Fruit fly (Drosophila melanogaster): ENCODE results near the gene CG13083.

CG13083 gene

DNA sequence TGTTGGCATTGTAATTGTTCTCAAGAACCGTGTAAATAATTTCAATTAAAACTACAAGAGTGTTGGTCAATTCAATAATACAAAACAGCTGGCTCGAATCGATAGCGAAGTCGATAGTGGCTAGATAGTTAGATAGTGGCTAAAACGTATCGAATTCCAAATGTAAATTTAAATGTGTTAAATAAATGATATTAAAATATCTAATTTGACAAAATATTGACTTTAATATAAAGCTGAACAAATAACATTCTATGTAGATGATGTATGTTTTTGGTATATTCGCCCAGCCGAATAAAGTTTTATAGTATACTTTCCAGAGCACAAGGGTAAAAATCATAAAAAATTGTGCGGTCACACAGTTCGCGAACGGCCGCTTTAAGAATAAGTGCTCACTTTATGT, 39.0 kb downstream of the CG13083 start, which contains the start of the genes Dpm1 and CG10137 (continued):
- TF ChIP-seq CG12659 (GFP tag; optimal IDR thresholded peaks at IDR 0.05), result peak; percentile 82
- peak; percentile 48 for TF ChIP-seq sens (GFP tag)
- peak; percentile 55 for TF ChIP-seq Dp (GFP tag; optimal IDR thresholded peaks at IDR 0.05)
- TF ChIP-seq Lhr (GFP tag; optimal IDR thresholded peaks at IDR 0.05), result peak; percentile 70
- no peak for TF ChIP-seq z (GFP tag; IDR thresholded peaks at IDR 0.05)
- TF ChIP-seq sna (GFP tag; IDR thresholded peaks at IDR 0.05; ENCODE audit: partially characterized antibody), result peak; percentile 49; the same call in 1 of the 2 replicates
- TF ChIP-seq nom (GFP tag; optimal IDR thresholded peaks at IDR 0.05), result no peak
- peak; percentile 52; the same call in 2 of the 3 replicates for TF ChIP-seq CG16813 (GFP tag; IDR thresholded peaks at IDR 0.05; ENCODE audit: partially characterized antibody)
- TF ChIP-seq Deaf1 (tag; optimal IDR thresholded peaks at IDR 0.05), result peak; percentile 10
- no peak for TF ChIP-seq maf-S (GFP tag; optimal IDR thresholded peaks at IDR 0.05)
- TF ChIP-seq tup (GFP tag; optimal IDR thresholded peaks at IDR 0.05), result no peak
- TF ChIP-seq CG18262 (tag; optimal IDR thresholded peaks at IDR 0.05), result peak; percentile 1
- no peak for TF ChIP-seq CG12071 (GFP tag; optimal IDR thresholded peaks at IDR 0.05)
- TF ChIP-seq inv (GFP tag; IDR thresholded peaks at IDR 0.05; ENCODE audit: partially characterized antibody), result peak; percentile 40; the same call in 1 of the 2 replicates
- no peak for TF ChIP-seq nerfin-2 (GFP tag; IDR thresholded peaks at IDR 0.05; ENCODE audit: partially characterized antibody)
- no peak for TF ChIP-seq ase (GFP tag; IDR thresholded peaks at IDR 0.05)
- no peak for TF ChIP-seq ssp (GFP tag; IDR thresholded peaks at IDR 0.05)
- no peak for TF ChIP-seq CG10209 (GFP tag; optimal IDR thresholded peaks at IDR 0.05)
- peak; percentile 12 for TF ChIP-seq CG10147 (GFP tag; optimal IDR thresholded peaks at IDR 0.05)
- peak; percentile 62 for TF ChIP-seq Dref (GFP tag; IDR thresholded peaks at IDR 0.05)
- peak; percentile 68 for TF ChIP-seq trem (tag; optimal IDR thresholded peaks at IDR 0.05)
- no peak for TF ChIP-seq CG13424 (tag; optimal IDR thresholded peaks at IDR 0.05)
- TF ChIP-seq zf30C (GFP tag; optimal IDR thresholded peaks at IDR 0.05), result no peak
- peak; percentile 35 for TF ChIP-seq Sry-δ (GFP tag; optimal IDR thresholded peaks at IDR 0.05)
- no peak for TF ChIP-seq hb (GFP tag; IDR thresholded peaks at IDR 0.05; ENCODE audit: partially characterized antibody)
- TF ChIP-seq CG4404 (GFP tag; IDR thresholded peaks at IDR 0.05), result no peak
- TF ChIP-seq row (GFP tag; IDR thresholded peaks at IDR 0.05), result no peak; the same call in 2 of the 3 replicates
- peak; percentile 82 for TF ChIP-seq BEAF-32 (GFP tag; optimal IDR thresholded peaks at IDR 0.05)
- peak; percentile 69 for TF ChIP-seq bbx (GFP tag; IDR thresholded peaks at IDR 0.05; ENCODE audit: partially characterized antibody)
- TF ChIP-seq zen2 (GFP tag; IDR thresholded peaks at IDR 0.05; ENCODE audit: partially characterized antibody), result peak; percentile 53; the same call in 1 of the 3 replicates
- peak; percentile 74 for TF ChIP-seq CG2116 (GFP tag; optimal IDR thresholded peaks at IDR 0.05)
- TF ChIP-seq CG3163 (GFP tag; optimal IDR thresholded peaks at IDR 0.05), result no peak
- TF ChIP-seq Dll (GFP tag; IDR thresholded peaks at IDR 0.05; ENCODE audit: partially characterized antibody), result peak; percentile 85
- TF ChIP-seq grau (tag; optimal IDR thresholded peaks at IDR 0.05), result peak; percentile 3
- no peak for TF ChIP-seq HLHmδ (GFP tag; optimal IDR thresholded peaks at IDR 0.05)
- peak; percentile 82 for TF ChIP-seq MBD-R2 (GFP tag; IDR thresholded peaks at IDR 0.05)
- TF ChIP-seq Max (GFP tag; optimal IDR thresholded peaks at IDR 0.05), result peak; percentile 23
- TF ChIP-seq CG4617 (GFP tag; optimal IDR thresholded peaks at IDR 0.05; ENCODE audit: borderline replicate concordance), result peak; percentile 56
- peak; percentile 60 for TF ChIP-seq knrl (GFP tag; IDR thresholded peaks at IDR 0.05; ENCODE audit: partially characterized antibody)
- TF ChIP-seq chinmo (GFP tag; IDR thresholded peaks at IDR 0.05; ENCODE audit: partially characterized antibody), result 0 out of 4 replicates have a peak, but pooled peaks have one; percentile 43
- no peak for TF ChIP-seq slbo (GFP tag; IDR thresholded peaks at IDR 0.05)
- TF ChIP-seq CG3281 (GFP tag; optimal IDR thresholded peaks at IDR 0.05), result no peak
- no peak for TF ChIP-seq CG8290 (GFP tag; optimal IDR thresholded peaks at IDR 0.05)
- peak in 1 of 2 experiments; percentile 4 for TF ChIP-seq CG8290 (tag; optimal IDR thresholded peaks at IDR 0.05)
- TF ChIP-seq YL-1 (GFP tag; optimal IDR thresholded peaks at IDR 0.05), result peak; percentile 35
- TF ChIP-seq Sox100B (GFP tag; optimal IDR thresholded peaks at IDR 0.05), result no peak
- TF ChIP-seq br (optimal IDR thresholded peaks at IDR 0.05), result no peak
- TF ChIP-seq yki (optimal IDR thresholded peaks at IDR 0.05), result no peak

Measured in whole organism, embryonic.